Worm (Caenorhabditis elegans): ENCODE results near the gene ndub-3.

ce11 chrII:9013341-9013740 is 48.7 kb upstream of the ndub-3 start:
- TF ChIP-seq nhr-71 (tag; optimal IDR thresholded peaks at IDR 0.05), result peak; percentile 49
- TF ChIP-seq elt-2 (tag; optimal IDR thresholded peaks at IDR 0.05), result no peak
- no peak for TF ChIP-seq aly-2 (tag; optimal IDR thresholded peaks at IDR 0.05)
- TF ChIP-seq skn-1 (tag; optimal IDR thresholded peaks at IDR 0.05), result no peak
- no peak for TF ChIP-seq jun-1 (tag; optimal IDR thresholded peaks at IDR 0.05)
- TF ChIP-seq dpl-1 (GFP tag; optimal IDR thresholded peaks at IDR 0.05), result no peak
- TF ChIP-seq lin-39 (tag; optimal IDR thresholded peaks at IDR 0.05), result no peak
- no peak for TF ChIP-seq F16B12.6 (tag; optimal IDR thresholded peaks at IDR 0.05)
- TF ChIP-seq mep-1 (tag; optimal IDR thresholded peaks at IDR 0.05), result no peak
- TF ChIP-seq nhr-28 (tag; optimal IDR thresholded peaks at IDR 0.05), result no peak
- TF ChIP-seq aha-1 (tag; optimal IDR thresholded peaks at IDR 0.05), result no peak
- TF ChIP-seq zag-1 (tag; optimal IDR thresholded peaks at IDR 0.05), result no peak
- TF ChIP-seq unc-86 (tag; optimal IDR thresholded peaks at IDR 0.05), result no peak

Measured in whole organism, L1 larva.